Worm (Caenorhabditis elegans): ENCODE data around the gene dcaf-1.

DNA sequence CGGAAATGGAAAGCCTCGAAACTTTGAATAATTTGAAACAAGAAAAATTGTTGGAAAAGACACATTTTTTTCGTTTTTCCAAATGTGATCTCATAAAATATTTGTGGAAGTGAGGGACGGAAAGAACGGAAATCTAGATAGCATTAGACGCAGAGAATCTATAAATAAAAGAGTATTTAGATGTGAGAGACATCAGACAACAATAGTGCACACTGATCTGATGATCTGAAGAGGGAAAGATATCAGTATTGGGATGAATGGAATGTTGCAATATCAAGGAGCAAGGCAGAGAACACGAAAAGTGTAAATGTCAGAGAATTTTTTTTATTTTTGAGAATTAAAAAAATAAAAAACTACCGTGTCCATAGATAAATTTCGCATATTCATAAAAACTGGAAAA, 28.3 kb upstream of the dcaf-1 start:
- TF ChIP-seq nhr-77 (tag; optimal IDR thresholded peaks at IDR 0.05): no peak
- no peak for TF ChIP-seq ceh-20 (GFP tag; IDR thresholded peaks at IDR 0.05)
- no peak for TF ChIP-seq egl-27 (tag; optimal IDR thresholded peaks at IDR 0.05)
- no peak for TF ChIP-seq nhr-41 (GFP tag; IDR thresholded peaks at IDR 0.05)
- no peak for TF ChIP-seq R02D3.7 (tag; optimal IDR thresholded peaks at IDR 0.05)
- no peak for TF ChIP-seq unc-130 (GFP tag; optimal IDR thresholded peaks at IDR 0.05)
- no peak for TF ChIP-seq T20F7.1 (GFP tag; optimal IDR thresholded peaks at IDR 0.05)
- TF ChIP-seq mdl-1 (tag; optimal IDR thresholded peaks at IDR 0.05): no peak
- TF ChIP-seq F37D6.2 (tag; optimal IDR thresholded peaks at IDR 0.05): no peak
- TF ChIP-seq lin-15B (tag; optimal IDR thresholded peaks at IDR 0.05): no peak
